Fruit fly (Drosophila melanogaster) whole organism, embryonic: ENCODE data around the gene CG5399.
A peak's percentile ranks its signal among the peaks of the same experiment; 100 is the strongest.

ENCODE experiments used
- CG13894 ChIP-seq: fragments of 200-800 bp; sonication (Bioruptor generic); optimal IDR thresholded peaks from 3 replicates; lab custom pipeline; 2018; ENCODE audit warnings: missing biosample characterization, mild to moderate bottlenecking, missing genetic modification characterization, moderate library complexity
- CG15269 ChIP-seq: fragments of 200-800 bp; sonication (Bioruptor generic); optimal IDR thresholded peaks from 2 replicates; lab custom pipeline; 2018; ENCODE audit warnings: missing biosample characterization, mild to moderate bottlenecking, missing genetic modification characterization, moderate library complexity
- CG17186 ChIP-seq: fragments of 200-800 bp; sonication (Bioruptor generic); optimal IDR thresholded peaks from 3 replicates; lab custom pipeline; 2017; ENCODE audit warnings: missing biosample characterization, missing genetic modification reagents, missing genetic modification characterization
- CG2202 ChIP-seq: fragments of 200-800 bp; sonication (Bioruptor generic); optimal IDR thresholded peaks from 2 replicates; lab custom pipeline; 2018; ENCODE audit warnings: missing biosample characterization, mild to moderate bottlenecking, missing genetic modification characterization
- CG2875 ChIP-seq: fragments of 200-800 bp; sonication (Bioruptor generic); optimal IDR thresholded peaks from 2 replicates; lab custom pipeline; 2017; ENCODE audit warnings: missing biosample characterization, mild to moderate bottlenecking, missing genetic modification characterization, missing genetic modification reagents
- H2.0 ChIP-seq: fragments of 200-800 bp; sonication (Bioruptor generic); IDR thresholded peaks from 2 replicates; pipeline ENCODE4 v1.3.6; 2022; ENCODE audit warnings: missing biosample characterization, missing genetic modification characterization
- Hmr ChIP-seq: fragments of 200-800 bp; sonication (Bioruptor generic); optimal IDR thresholded peaks from 3 replicates; lab custom pipeline; 2017; ENCODE audit warnings: mild to moderate bottlenecking, missing biosample characterization, missing genetic modification reagents, missing genetic modification characterization
- Hmx ChIP-seq: fragments of 200-800 bp; sonication (Bioruptor generic); optimal IDR thresholded peaks from 2 replicates; lab custom pipeline; 2016; ENCODE audit warnings: missing biosample characterization, missing genetic modification characterization
- Nf-YA ChIP-seq: fragments of 200-800 bp; sonication (Bioruptor generic); IDR thresholded peaks from 2 replicates; pipeline ENCODE4 v1.3.6; 2022; ENCODE audit warnings: missing biosample characterization, missing genetic modification characterization
- en ChIP-seq: fragments of 200-800 bp; sonication (Bioruptor generic); optimal IDR thresholded peaks from 2 replicates; lab custom pipeline; 2016; ENCODE audit warnings: missing biosample characterization, missing genetic modification characterization
- fd102C ChIP-seq: fragments of 200-800 bp; sonication (Bioruptor generic); optimal IDR thresholded peaks from 2 replicates; lab custom pipeline; 2018; ENCODE audit warnings: missing biosample characterization, mild to moderate bottlenecking, missing genetic modification characterization, moderate library complexity
- psq ChIP-seq: fragments of 200-800 bp; sonication (Bioruptor generic); optimal IDR thresholded peaks from 2 replicates; lab custom pipeline; 2017; ENCODE audit warnings: missing biosample characterization, missing genetic modification characterization

dm6 chr3R:15652632-15653248 is 42.3 kb upstream of the CG5399 start:
- no peak for TF ChIP-seq CG17186 (GFP tag; lab: Kevin White, UChicago)
- TF ChIP-seq CG15269 (tag; lab: Kevin White, UChicago): no peak
- TF ChIP-seq fd102C: peak; percentile 41
- no peak for TF ChIP-seq CG13894 (tag; lab: Kevin White, UChicago)
- peak; percentile 1 for TF ChIP-seq CG2202 (tag; lab: Kevin White, UChicago)
- no peak for TF ChIP-seq H2.0 (GFP tag; lab: Robert Waterston, UW)
- no peak for TF ChIP-seq Hmx (GFP tag; lab: Kevin White, UChicago)
- TF ChIP-seq en (GFP tag; lab: Kevin White, UChicago): no peak
- TF ChIP-seq psq (GFP tag; lab: Kevin White, UChicago): no peak
- no peak for TF ChIP-seq Nf-YA (GFP tag; lab: Robert Waterston, UW)
- TF ChIP-seq Hmr (GFP tag; lab: Kevin White, UChicago): no peak
- TF ChIP-seq CG2875 (GFP tag; lab: Kevin White, UChicago): no peak
